Worm (Caenorhabditis elegans) whole organism, L2 larva: ENCODE measurements around the gene Y19D10B.8.

ENCODE experiments used
- C34F6.9 ChIP-seq: fragments of 150-350 bp; optimal IDR thresholded peaks from 2 replicates; lab custom pipeline; 2014; ENCODE audit warnings: missing biosample characterization, missing genetic modification characterization
- F13H6.1 ChIP-seq: sonication (generic microtip); optimal IDR thresholded peaks from 2 replicates; lab custom pipeline; 2016; ENCODE audit warnings: missing genetic modification characterization, missing compliant biosample characterization
- R02D3.7 ChIP-seq: fragments of 150-350 bp; optimal IDR thresholded peaks from 2 replicates; lab custom pipeline; 2014; ENCODE audit warnings: missing biosample characterization, missing genetic modification characterization
- Y55F3AM.14 ChIP-seq: fragments of 200-800 bp; sonication (Bioruptor generic); optimal IDR thresholded peaks from 2 replicates; lab custom pipeline; 2018; ENCODE audit warnings: mild to moderate bottlenecking, missing genetic modification characterization, missing compliant biosample characterization
- ZK546.5 ChIP-seq: sonication (generic microtip); optimal IDR thresholded peaks from 2 replicates; lab custom pipeline; 2017; ENCODE audit warnings: missing biosample characterization, missing genetic modification characterization
- alr-1 ChIP-seq: fragments of 150-350 bp; optimal IDR thresholded peaks from 2 replicates; lab custom pipeline; 2014; ENCODE audit warnings: missing biosample characterization, missing genetic modification characterization
- aly-2 ChIP-seq: fragments of 150-350 bp; optimal IDR thresholded peaks from 2 replicates; lab custom pipeline; 2014; ENCODE audit warnings: missing biosample characterization, missing genetic modification characterization
- ama-1 ChIP-seq: fragments of 150-350 bp; optimal IDR thresholded peaks from 2 replicates; lab custom pipeline; 2018; ENCODE audit warnings: inconsistent platforms
- blmp-1 ChIP-seq: sonication (generic microtip); optimal IDR thresholded peaks from 2 replicates; lab custom pipeline; 2017; ENCODE audit warnings: missing genetic modification characterization, mild to moderate bottlenecking, missing compliant biosample characterization, antibody characterized with exemption, moderate library complexity; ENCODE audit not compliant: insufficient read depth
- ceh-16 ChIP-seq: fragments of 150-350 bp; optimal IDR thresholded peaks from 2 replicates; lab custom pipeline; 2014; ENCODE audit warnings: missing biosample characterization, missing genetic modification characterization
- ceh-82 ChIP-seq: fragments of 150-350 bp; optimal IDR thresholded peaks from 2 replicates; lab custom pipeline; 2014; ENCODE audit warnings: missing biosample characterization, missing genetic modification characterization
- crh-2 ChIP-seq: sonication (generic microtip); optimal IDR thresholded peaks from 2 replicates; lab custom pipeline; 2017; ENCODE audit warnings: missing biosample characterization, missing genetic modification characterization
- dmd-4 ChIP-seq: sonication (generic microtip); optimal IDR thresholded peaks from 2 replicates; lab custom pipeline; 2017; ENCODE audit warnings: missing biosample characterization, missing genetic modification characterization
- egl-27 ChIP-seq: sonication (generic microtip); optimal IDR thresholded peaks from 3 replicates; lab custom pipeline; 2017; ENCODE audit warnings: missing biosample characterization, missing genetic modification reagents, missing genetic modification characterization
- elt-1 ChIP-seq: fragments of 150-350 bp; optimal IDR thresholded peaks from 2 replicates; lab custom pipeline; 2014; ENCODE audit warnings: missing biosample characterization, missing genetic modification characterization
- elt-3 ChIP-seq: sonication (generic microtip); optimal IDR thresholded peaks from 2 replicates; lab custom pipeline; 2017; ENCODE audit warnings: missing biosample characterization, missing genetic modification characterization
- fos-1 ChIP-seq: fragments of 150-350 bp; optimal IDR thresholded peaks from 2 replicates; lab custom pipeline; 2014; ENCODE audit warnings: missing biosample characterization, missing genetic modification characterization
- gmeb-1 ChIP-seq: fragments of 150-350 bp; optimal IDR thresholded peaks from 2 replicates; lab custom pipeline; 2014; ENCODE audit warnings: missing biosample characterization, missing genetic modification characterization
- lin-11 ChIP-seq: fragments of 150-350 bp; sonication (generic microtip); optimal IDR thresholded peaks from 2 replicates; lab custom pipeline; 2014; ENCODE audit warnings: missing biosample characterization, missing genetic modification characterization, inconsistent platforms, mixed read lengths
- lin-13 ChIP-seq: fragments of 150-350 bp; optimal IDR thresholded peaks from 2 replicates; lab custom pipeline; 2014; ENCODE audit warnings: missing biosample characterization, missing genetic modification reagents, missing genetic modification characterization
- lin-39 ChIP-seq: fragments of 150-350 bp; optimal IDR thresholded peaks from 2 replicates; lab custom pipeline; 2014; ENCODE audit warnings: missing biosample characterization, missing genetic modification reagents, missing genetic modification characterization
- lsy-2 ChIP-seq, 2 experiments: fragments of 150-350 bp in 1 of 2; sonication (generic microtip) in 1 of 2; optimal IDR thresholded peaks; 2 replicates each; lab custom pipeline; 2014 to 2017; ENCODE audit warnings: missing biosample characterization in 2 of 2, missing genetic modification characterization in 2 of 2
- mab-5 ChIP-seq: fragments of 150-350 bp; optimal IDR thresholded peaks from 2 replicates; lab custom pipeline; 2014; ENCODE audit warnings: missing biosample characterization, missing genetic modification characterization
- mbf-1 ChIP-seq: sonication (generic microtip); optimal IDR thresholded peaks from 2 replicates; lab custom pipeline; 2017; ENCODE audit warnings: missing biosample characterization, missing genetic modification characterization
- mdl-1 ChIP-seq, 2 experiments: fragments of 150-350 bp in 1 of 2; sonication (generic microtip) in 1 of 2; optimal IDR thresholded peaks; 2 replicates each; lab custom pipeline; 2017; ENCODE audit warnings: missing biosample characterization in 2 of 2, missing genetic modification characterization in 2 of 2
- nhr-10 ChIP-seq: sonication (generic microtip); optimal IDR thresholded peaks from 2 replicates; lab custom pipeline; 2017; ENCODE audit warnings: missing biosample characterization, missing genetic modification characterization
- nhr-11 ChIP-seq: fragments of 150-350 bp; optimal IDR thresholded peaks from 2 replicates; lab custom pipeline; 2014; ENCODE audit warnings: missing biosample characterization, missing genetic modification characterization
- nhr-12 ChIP-seq: fragments of 150-350 bp; optimal IDR thresholded peaks from 2 replicates; lab custom pipeline; 2014; ENCODE audit warnings: missing biosample characterization, missing genetic modification characterization
- nhr-129 ChIP-seq: fragments of 150-350 bp; optimal IDR thresholded peaks from 2 replicates; lab custom pipeline; 2014; ENCODE audit warnings: missing biosample characterization, missing genetic modification characterization
- nhr-21 ChIP-seq: fragments of 150-350 bp; optimal IDR thresholded peaks from 2 replicates; lab custom pipeline; 2014; ENCODE audit warnings: missing biosample characterization, missing genetic modification characterization
- nhr-23 ChIP-seq: fragments of 150-350 bp; optimal IDR thresholded peaks from 2 replicates; lab custom pipeline; 2014; ENCODE audit warnings: missing biosample characterization, missing genetic modification reagents, missing genetic modification characterization
- nhr-25 ChIP-seq: fragments of 150-350 bp; sonication (generic microtip); optimal IDR thresholded peaks from 3 replicates; lab custom pipeline; 2014; ENCODE audit warnings: missing biosample characterization, missing genetic modification characterization
- nhr-6 ChIP-seq: fragments of 150-350 bp; optimal IDR thresholded peaks from 2 replicates; lab custom pipeline; 2014; ENCODE audit warnings: missing biosample characterization, missing genetic modification characterization
- nhr-77 ChIP-seq: fragments of 150-350 bp; optimal IDR thresholded peaks from 2 replicates; lab custom pipeline; 2014; ENCODE audit warnings: missing biosample characterization, missing genetic modification characterization
- peb-1 ChIP-seq: fragments of 150-350 bp; optimal IDR thresholded peaks from 2 replicates; lab custom pipeline; 2014; ENCODE audit warnings: missing biosample characterization, missing genetic modification characterization
- sem-4 ChIP-seq: fragments of 150-350 bp; optimal IDR thresholded peaks from 2 replicates; lab custom pipeline; 2014; ENCODE audit warnings: missing biosample characterization, missing genetic modification reagents, missing genetic modification characterization
- skn-1 ChIP-seq: sonication (generic microtip); optimal IDR thresholded peaks from 2 replicates; lab custom pipeline; 2017; ENCODE audit warnings: missing biosample characterization, missing genetic modification characterization
- sma-3 ChIP-seq: sonication (generic microtip); optimal IDR thresholded peaks from 2 replicates; lab custom pipeline; 2016; ENCODE audit warnings: missing genetic modification reagents, missing genetic modification characterization, missing compliant biosample characterization
- sma-9 ChIP-seq, 2 experiments: fragments of 150-350 bp in 1 of 2; sonication (generic microtip) in 1 of 2; optimal IDR thresholded peaks; 2 replicates each; lab custom pipeline; 2014 to 2016; ENCODE audit warnings: missing genetic modification characterization in 2 of 2, mild to moderate bottlenecking in 1 of 2, missing biosample characterization in 1 of 2, missing compliant biosample characterization in 1 of 2, missing genetic modification reagents in 1 of 2, moderate library complexity in 1 of 2
- snpc-4 ChIP-seq: fragments of 150-350 bp; optimal IDR thresholded peaks from 2 replicates; lab custom pipeline; 2014; ENCODE audit warnings: missing biosample characterization, missing genetic modification characterization
- unc-39 ChIP-seq: fragments of 150-350 bp; optimal IDR thresholded peaks from 2 replicates; lab custom pipeline; 2014; ENCODE audit warnings: missing biosample characterization, missing genetic modification characterization
- unc-55 ChIP-seq: fragments of 150-350 bp; sonication (generic microtip); optimal IDR thresholded peaks from 3 replicates; lab custom pipeline; 2014; ENCODE audit warnings: missing biosample characterization, missing genetic modification reagents, missing genetic modification characterization
- unc-62 ChIP-seq: fragments of 150-350 bp; optimal IDR thresholded peaks from 2 replicates; lab custom pipeline; 2014; ENCODE audit warnings: missing biosample characterization, missing genetic modification reagents, missing genetic modification characterization
- zag-1 ChIP-seq: fragments of 150-350 bp; optimal IDR thresholded peaks from 2 replicates; lab custom pipeline; 2014; ENCODE audit warnings: missing biosample characterization, missing genetic modification characterization
- ztf-1 ChIP-seq: fragments of 200-800 bp; sonication (Bioruptor generic); conservative IDR thresholded peaks from 2 replicates; pipeline ENCODE4 v1.3.6; 2022; ENCODE audit warnings: missing genetic modification characterization, missing compliant biosample characterization
- ztf-4 ChIP-seq: fragments of 150-350 bp; optimal IDR thresholded peaks from 2 replicates; lab custom pipeline; 2014; ENCODE audit warnings: missing biosample characterization, missing genetic modification characterization

The Y19D10B.8 gene

ce11 chrV:2290329-2290728 is 10.5 kb downstream of the Y19D10B.8 start, which contains the start of gene nhr-225:
TSS of gene nhr-225 (minus strand) at chrV:2290474.
- TF ChIP-seq fos-1 (tag; lab: Kevin White, UChicago) = peak; percentile 57
- TF ChIP-seq R02D3.7 (tag; lab: Kevin White, UChicago) = no peak
- TF ChIP-seq egl-27 (tag; lab: Kevin White, UChicago) = no peak
- peak; percentile 18 for TF ChIP-seq sma-9 (GFP tag; optimal IDR thresholded peaks at IDR 0.05; lab: Kevin White, UChicago)
- no peak for TF ChIP-seq sma-9 (tag; optimal IDR thresholded peaks at IDR 0.05; lab: Kevin White, UChicago)

- TF ChIP-seq sma-9 (GFP tag; optimal IDR thresholded peaks at IDR 0.05; lab: Kevin White, UChicago) (no peak), sma-9 (tag; optimal IDR thresholded peaks at IDR 0.05; lab: Kevin White, UChicago) (no peak), mab-5 (tag; lab: Kevin White, UChicago) (no peak), ztf-4 (tag; lab: Kevin White, UChicago) (no peak), nhr-12 (tag; lab: Kevin White, UChicago) (no peak), nhr-11 (tag; lab: Kevin White, UChicago) (no peak), C34F6.9 (tag; lab: Kevin White, UChicago) (no peak), nhr-129 (tag; lab: Kevin White, UChicago) (no peak), sem-4 (tag; lab: Kevin White, UChicago) (no peak), unc-39 (tag; lab: Kevin White, UChicago) (no peak), Y55F3AM.14 (GFP tag; lab: Kevin White, UChicago) (no peak), aly-2 (tag; lab: Kevin White, UChicago) (no peak), R02D3.7 (tag; lab: Kevin White, UChicago) (no peak), unc-62 (GFP tag; lab: Kevin White, UChicago) (no peak), mdl-1 (tag; optimal IDR thresholded peaks at IDR 0.05; lab: Kevin White, UChicago) (no peak), ceh-16 (tag; lab: Kevin White, UChicago) (no peak), lsy-2 (tag; optimal IDR thresholded peaks at IDR 0.05; lab: Kevin White, UChicago) (no peak), skn-1 (tag; lab: Kevin White, UChicago) (no peak)
- TF ChIP-seq, all 48 proteins: peak for 0
These were observed 15.7 kb downstream of the Y19D10B.8 start, which contains the start of gene nhr-227 for ce11 chrV:2285107-2285506. TSS of gene nhr-227 (plus strand) at chrV:2285432.

- TF ChIP-seq nhr-6 (tag; lab: Kevin White, UChicago) = no peak
- peak; percentile 45 for TF ChIP-seq sma-9 (GFP tag; optimal IDR thresholded peaks at IDR 0.05; lab: Kevin White, UChicago)
- no peak for TF ChIP-seq sma-9 (tag; optimal IDR thresholded peaks at IDR 0.05; lab: Kevin White, UChicago)
- no peak for TF ChIP-seq aly-2 (tag; lab: Kevin White, UChicago)
- TF ChIP-seq elt-3 (tag; lab: Kevin White, UChicago) = no peak
- peak; percentile 60 for TF ChIP-seq C34F6.9 (tag; lab: Kevin White, UChicago)
- peak; percentile 74 for TF ChIP-seq fos-1 (tag; lab: Kevin White, UChicago)
- peak; percentile 17 for TF ChIP-seq crh-2 (tag; lab: Kevin White, UChicago)
- no peak for TF ChIP-seq lin-39 (tag; lab: Kevin White, UChicago)
- no peak for TF ChIP-seq snpc-4 (tag; lab: Kevin White, UChicago)
- TF ChIP-seq nhr-12 (tag; lab: Kevin White, UChicago) = no peak
- TF ChIP-seq ama-1 (lab: Kevin White, UChicago) = no peak
- TF ChIP-seq nhr-10 (tag; lab: Kevin White, UChicago) = no peak
- TF ChIP-seq unc-39 (tag; lab: Kevin White, UChicago) = no peak
- TF ChIP-seq peb-1 (tag; lab: Kevin White, UChicago) = no peak
- no peak for TF ChIP-seq R02D3.7 (tag; lab: Kevin White, UChicago)
- no peak for TF ChIP-seq unc-62 (GFP tag; lab: Kevin White, UChicago)
- peak; percentile 13 for TF ChIP-seq gmeb-1 (tag; lab: Kevin White, UChicago)
- peak; percentile 19 for TF ChIP-seq blmp-1 (tag; lab: Kevin White, UChicago)
- no peak for TF ChIP-seq mab-5 (tag; lab: Kevin White, UChicago)
- no peak for TF ChIP-seq zag-1
- TF ChIP-seq elt-1 (tag; lab: Kevin White, UChicago) = no peak
- TF ChIP-seq nhr-23 (tag; lab: Kevin White, UChicago) = no peak
- TF ChIP-seq lin-13 (GFP tag; lab: Kevin White, UChicago) = no peak
- TF ChIP-seq ZK546.5 = no peak
- TF ChIP-seq sma-3 (GFP tag; lab: Kevin White, UChicago) = no peak
- peak; percentile 41 for TF ChIP-seq nhr-129 (tag; lab: Kevin White, UChicago)
- TF ChIP-seq alr-1 (tag; lab: Kevin White, UChicago) = no peak
- TF ChIP-seq nhr-25 (tag; lab: Kevin White, UChicago) = peak; percentile 15
- no peak for TF ChIP-seq mdl-1 (tag; optimal IDR thresholded peaks at IDR 0.05; lab: Kevin White, UChicago)
- no peak for TF ChIP-seq sem-4 (tag; lab: Kevin White, UChicago)
- TF ChIP-seq dmd-4 (tag; lab: Kevin White, UChicago) = no peak
- peak; percentile 15 for TF ChIP-seq F13H6.1
- no peak for TF ChIP-seq nhr-21
- no peak for TF ChIP-seq Y55F3AM.14 (GFP tag; lab: Kevin White, UChicago)
- peak; percentile 77 for TF ChIP-seq skn-1 (tag; lab: Kevin White, UChicago)
- no peak for TF ChIP-seq ceh-82
- no peak for TF ChIP-seq nhr-77 (tag; lab: Kevin White, UChicago)
- TF ChIP-seq ztf-4 (tag; lab: Kevin White, UChicago) = no peak
- TF ChIP-seq mbf-1 (tag; lab: Kevin White, UChicago) = no peak
- peak; percentile 29 for TF ChIP-seq unc-55 (GFP tag; lab: Kevin White, UChicago)
- TF ChIP-seq lin-11 (tag; lab: Kevin White, UChicago) = no peak
- TF ChIP-seq ztf-1 (GFP tag; lab: Robert Waterston, UW) = no peak
- TF ChIP-seq egl-27 (tag; lab: Kevin White, UChicago) = no peak
These were observed 19.3 kb downstream of the Y19D10B.8 start, which contains the start of gene nhr-228 for ce11 chrV:2281499-2281898. TSS of gene nhr-228 (plus strand) at chrV:2281759.
